Fruit fly (Drosophila melanogaster) whole organism, embryonic: ENCODE measurements around the gene Idh3g.

Source experiments
- Adf1 ChIP-seq: fragments of 200-800 bp; sonication (Bioruptor generic); IDR thresholded peaks from 2 replicates; pipeline ENCODE4 v1.3.6; 2022; ENCODE audit warnings: missing biosample characterization, missing genetic modification characterization
- Atf-2 ChIP-seq: fragments of 200-800 bp; sonication (Bioruptor generic); optimal IDR thresholded peaks from 2 replicates; lab custom pipeline; 2016; ENCODE audit warnings: missing biosample characterization, missing genetic modification characterization
- B-H1 ChIP-seq: fragments of 200-800 bp; sonication (Bioruptor generic); IDR thresholded peaks from 3 replicates; pipeline ENCODE4 v1.3.6; 2022; ENCODE audit warnings: missing biosample characterization, missing genetic modification characterization
- Bteb2 ChIP-seq: fragments of 200-800 bp; sonication (Bioruptor generic); optimal IDR thresholded peaks from 2 replicates; lab custom pipeline; 2016; ENCODE audit warnings: missing biosample characterization, missing genetic modification characterization
- CG10565 ChIP-seq: fragments of 200-800 bp; sonication (Bioruptor generic); optimal IDR thresholded peaks from 3 replicates; lab custom pipeline; 2016; ENCODE audit warnings: missing biosample characterization, mild to moderate bottlenecking, missing genetic modification characterization
- CG11456 ChIP-seq: fragments of 200-800 bp; sonication (Bioruptor generic); IDR thresholded peaks from 3 replicates; pipeline ENCODE4 v1.3.6; 2022; ENCODE audit warnings: missing biosample characterization, missing genetic modification characterization
- CG11696 ChIP-seq: fragments of 200-800 bp; sonication (Bioruptor generic); IDR thresholded peaks from 2 replicates; pipeline ENCODE4 v1.3.6; 2022; ENCODE audit warnings: missing biosample characterization, missing genetic modification characterization
- CG14710 ChIP-seq: fragments of 200-800 bp; sonication (Bioruptor generic); optimal IDR thresholded peaks from 3 replicates; lab custom pipeline; 2019; ENCODE audit warnings: missing biosample characterization, mild to moderate bottlenecking, missing genetic modification characterization, moderate library complexity
- CG14965 ChIP-seq: fragments of 200-800 bp; sonication (Bioruptor generic); optimal IDR thresholded peaks from 2 replicates; lab custom pipeline; 2016; ENCODE audit warnings: missing biosample characterization, missing genetic modification characterization, borderline replicate concordance
- CG1529 ChIP-seq: fragments of 200-800 bp; sonication (Bioruptor generic); optimal IDR thresholded peaks from 3 replicates; lab custom pipeline; 2018; ENCODE audit warnings: missing biosample characterization, missing genetic modification characterization
- CG17361 ChIP-seq: fragments of 200-800 bp; sonication (Bioruptor generic); IDR thresholded peaks from 3 replicates; pipeline ENCODE4 v1.3.6; 2022; ENCODE audit warnings: missing biosample characterization, missing genetic modification characterization
- CG18619 ChIP-seq: fragments of 200-800 bp; sonication (Bioruptor generic); optimal IDR thresholded peaks from 3 replicates; lab custom pipeline; 2017; ENCODE audit warnings: missing biosample characterization, mild to moderate bottlenecking, missing genetic modification characterization
- CG2116 ChIP-seq: fragments of 200-800 bp; sonication (Bioruptor generic); optimal IDR thresholded peaks from 3 replicates; lab custom pipeline; 2018; ENCODE audit warnings: missing biosample characterization, mild to moderate bottlenecking, missing genetic modification characterization
- CG2678 ChIP-seq: fragments of 200-800 bp; sonication (Bioruptor generic); optimal IDR thresholded peaks from 3 replicates; lab custom pipeline; 2019; ENCODE audit warnings: missing biosample characterization, mild to moderate bottlenecking, missing genetic modification characterization, moderate library complexity
- CG2889 ChIP-seq: fragments of 200-800 bp; sonication (Bioruptor generic); IDR thresholded peaks from 3 replicates; pipeline ENCODE4 v1.3.6; 2022; ENCODE audit warnings: missing biosample characterization, missing genetic modification characterization
- CG30431 ChIP-seq: fragments of 200-800 bp; sonication (Bioruptor generic); optimal IDR thresholded peaks from 2 replicates; lab custom pipeline; 2017; ENCODE audit warnings: missing biosample characterization, missing genetic modification characterization
- CG31388 ChIP-seq: fragments of 200-800 bp; sonication (Bioruptor generic); optimal IDR thresholded peaks from 2 replicates; lab custom pipeline; 2016; ENCODE audit warnings: missing biosample characterization, missing genetic modification characterization
- CG3838 ChIP-seq: fragments of 200-800 bp; sonication (Bioruptor generic); optimal IDR thresholded peaks from 3 replicates; lab custom pipeline; 2016; ENCODE audit warnings: missing biosample characterization, missing genetic modification characterization
- CG3847 ChIP-seq: fragments of 200-800 bp; sonication (Bioruptor generic); IDR thresholded peaks from 2 replicates; pipeline ENCODE4 v1.3.6; 2022; ENCODE audit warnings: missing biosample characterization, missing genetic modification characterization
- CG4707 ChIP-seq: fragments of 200-800 bp; sonication (Bioruptor generic); optimal IDR thresholded peaks from 2 replicates; lab custom pipeline; 2018; ENCODE audit warnings: missing biosample characterization, mild to moderate bottlenecking, missing genetic modification characterization, moderate library complexity
- CG4820 ChIP-seq: fragments of 200-800 bp; sonication (Bioruptor generic); optimal IDR thresholded peaks from 3 replicates; lab custom pipeline; 2016; ENCODE audit warnings: missing biosample characterization, missing genetic modification characterization
- E2f2 ChIP-seq: fragments of 200-800 bp; sonication (Bioruptor generic); IDR thresholded peaks from 2 replicates; pipeline ENCODE4 v1.3.6; 2022; ENCODE audit warnings: missing biosample characterization, missing genetic modification characterization
- GATAe ChIP-seq: fragments of 200-800 bp; sonication (Bioruptor generic); conservative IDR thresholded peaks from 2 replicates; pipeline ENCODE4 v1.3.6; 2022; ENCODE audit warnings: missing biosample characterization, missing genetic modification characterization
- H15 ChIP-seq: fragments of 200-800 bp; sonication (Bioruptor generic); IDR thresholded peaks from 3 replicates; pipeline ENCODE4 v1.3.6; 2022; ENCODE audit warnings: missing biosample characterization, missing genetic modification characterization
- MBD-R2 ChIP-seq: fragments of 200-800 bp; sonication (Bioruptor generic); IDR thresholded peaks from 2 replicates; pipeline ENCODE4 v1.3.6; 2022; ENCODE audit warnings: missing biosample characterization, missing genetic modification characterization
- Ravus ChIP-seq: fragments of 200-800 bp; sonication (Bioruptor generic); IDR thresholded peaks from 2 replicates; pipeline ENCODE4 v1.3.6; 2022; ENCODE audit warnings: missing biosample characterization, missing genetic modification characterization
- Sry-β ChIP-seq: fragments of 200-800 bp; sonication (Bioruptor generic); optimal IDR thresholded peaks from 2 replicates; lab custom pipeline; 2018; ENCODE audit warnings: missing biosample characterization, mild to moderate bottlenecking, missing genetic modification characterization, moderate library complexity
- al ChIP-seq: fragments of 200-800 bp; sonication (Bioruptor generic); IDR thresholded peaks from 2 replicates; pipeline ENCODE4 v1.3.6; 2022; ENCODE audit warnings: missing biosample characterization, missing genetic modification characterization
- ato ChIP-seq: fragments of 200-800 bp; sonication (Bioruptor generic); IDR thresholded peaks from 2 replicates; pipeline ENCODE4 v1.3.6; 2022; ENCODE audit warnings: missing biosample characterization, missing genetic modification characterization; ENCODE audit not compliant: partially characterized antibody
- az2 ChIP-seq: fragments of 200-800 bp; sonication (Bioruptor generic); optimal IDR thresholded peaks from 3 replicates; lab custom pipeline; 2016; ENCODE audit warnings: missing biosample characterization, missing genetic modification characterization
- bcd ChIP-seq: fragments of 200-800 bp; sonication (Bioruptor generic); optimal IDR thresholded peaks from 2 replicates; lab custom pipeline; 2017; ENCODE audit warnings: missing biosample characterization, mild to moderate bottlenecking, missing genetic modification characterization
- cad ChIP-seq: fragments of >200 bp; optimal IDR thresholded peaks from 2 replicates; lab custom pipeline; 2017; ENCODE audit warnings: missing biosample characterization, missing genetic modification characterization
- caup ChIP-seq: fragments of 200-800 bp; sonication (Bioruptor generic); optimal IDR thresholded peaks from 3 replicates; lab custom pipeline; 2017; ENCODE audit warnings: missing biosample characterization, mild to moderate bottlenecking, missing genetic modification characterization, moderate library complexity; ENCODE audit not compliant: severe bottlenecking
- chm ChIP-seq: fragments of 200-800 bp; sonication (Bioruptor generic); IDR thresholded peaks from 2 replicates; pipeline ENCODE4 v1.3.6; 2022; ENCODE audit warnings: missing biosample characterization, missing genetic modification characterization
- croc ChIP-seq: fragments of 200-800 bp; sonication (Bioruptor generic); conservative IDR thresholded peaks from 3 replicates; pipeline ENCODE4 v1.3.6; 2022; ENCODE audit warnings: missing biosample characterization, missing genetic modification characterization
- da ChIP-seq: fragments of 200-800 bp; sonication (Bioruptor generic); optimal IDR thresholded peaks from 2 replicates; lab custom pipeline; 2016; ENCODE audit warnings: missing biosample characterization, missing genetic modification characterization
- danr ChIP-seq: fragments of 200-800 bp; sonication (Bioruptor generic); IDR thresholded peaks from 2 replicates; pipeline ENCODE4 v1.3.6; 2022; ENCODE audit warnings: missing biosample characterization, missing genetic modification characterization
- dati ChIP-seq: fragments of 200-800 bp; sonication (Bioruptor generic); IDR thresholded peaks from 2 replicates; pipeline ENCODE4 v1.3.6; 2022; ENCODE audit warnings: missing biosample characterization, missing genetic modification characterization
- dysf ChIP-seq: fragments of 200-800 bp; sonication (Bioruptor generic); IDR thresholded peaks from 3 replicates; pipeline ENCODE4 v1.3.6; 2022; ENCODE audit warnings: missing biosample characterization, missing genetic modification characterization
- ems ChIP-seq: fragments of 200-800 bp; sonication (Bioruptor generic); optimal IDR thresholded peaks from 3 replicates; lab custom pipeline; 2016; ENCODE audit warnings: missing biosample characterization, missing genetic modification characterization
- fru ChIP-seq: fragments of >200 bp; optimal IDR thresholded peaks from 2 replicates; lab custom pipeline; 2017
- lmd ChIP-seq: fragments of 200-800 bp; sonication (Bioruptor generic); IDR thresholded peaks from 2 replicates; pipeline ENCODE4 v1.3.6; 2022; ENCODE audit warnings: missing biosample characterization, missing genetic modification characterization
- nerfin-2 ChIP-seq: fragments of 200-800 bp; sonication (Bioruptor generic); IDR thresholded peaks from 2 replicates; pipeline ENCODE4 v1.3.6; 2022; ENCODE audit warnings: missing biosample characterization, missing genetic modification characterization; ENCODE audit not compliant: partially characterized antibody
- ro ChIP-seq: fragments of 200-800 bp; sonication (Bioruptor generic); IDR thresholded peaks from 2 replicates; pipeline ENCODE4 v1.3.6; 2022; ENCODE audit warnings: missing biosample characterization, missing genetic modification characterization
- scrt ChIP-seq: fragments of 200-800 bp; sonication (Bioruptor generic); optimal IDR thresholded peaks from 2 replicates; lab custom pipeline; 2018; ENCODE audit warnings: missing biosample characterization, mild to moderate bottlenecking, missing genetic modification characterization, moderate library complexity
- sd ChIP-seq: fragments of 200-800 bp; sonication (Bioruptor generic); optimal IDR thresholded peaks from 3 replicates; lab custom pipeline; 2018; ENCODE audit warnings: missing biosample characterization, mild to moderate bottlenecking, missing genetic modification characterization, moderate library complexity
- sens-2 ChIP-seq: fragments of 200-800 bp; sonication (Bioruptor generic); IDR thresholded peaks from 2 replicates; pipeline ENCODE4 v1.3.6; 2022; ENCODE audit warnings: missing biosample characterization, missing genetic modification characterization
- sima ChIP-seq: fragments of 200-800 bp; sonication (Bioruptor generic); optimal IDR thresholded peaks from 2 replicates; lab custom pipeline; 2016; ENCODE audit warnings: missing biosample characterization, missing genetic modification characterization
- tin ChIP-seq: fragments of 200-800 bp; sonication (Bioruptor generic); optimal IDR thresholded peaks from 3 replicates; lab custom pipeline; 2016; ENCODE audit warnings: missing biosample characterization, missing genetic modification characterization
- unc-4 ChIP-seq: fragments of 200-800 bp; sonication (Bioruptor generic); IDR thresholded peaks from 2 replicates; pipeline ENCODE4 v1.3.6; 2022; ENCODE audit warnings: missing biosample characterization, missing genetic modification characterization; ENCODE audit not compliant: partially characterized antibody
- usp ChIP-seq: fragments of >200 bp; optimal IDR thresholded peaks from 2 replicates; lab custom pipeline; 2017; ENCODE audit warnings: missing biosample characterization, missing genetic modification characterization
- vfl ChIP-seq: fragments of 200-800 bp; sonication (Bioruptor generic); optimal IDR thresholded peaks from 2 replicates; lab custom pipeline; 2016; ENCODE audit warnings: missing biosample characterization, missing genetic modification characterization
- wek ChIP-seq: fragments of 200-800 bp; sonication (Bioruptor generic); optimal IDR thresholded peaks from 3 replicates; lab custom pipeline; 2018; ENCODE audit warnings: missing biosample characterization, mild to moderate bottlenecking, missing genetic modification characterization, moderate library complexity

Gene Idh3g

dm6 chr3R:25640463-25640862 lies 40.2 kb upstream of the Idh3g start (continued):
- TF ChIP-seq CG14965 (GFP tag; lab: Kevin White, UChicago) (no peak), wek (GFP tag; lab: Kevin White, UChicago) (no peak), sima (no peak), Sry-β (GFP tag; lab: Kevin White, UChicago) (no peak), CG4707 (GFP tag; lab: Kevin White, UChicago) (no peak), az2 (GFP tag; lab: Kevin White, UChicago) (peak; percentile 55), CG18619 (peak; percentile 33), danr (no peak), CG14710 (tag; lab: Kevin White, UChicago) (peak; percentile 60), ems (GFP tag; lab: Kevin White, UChicago) (no peak), Atf-2 (GFP tag; lab: Kevin White, UChicago) (no peak), sd (no peak), caup (GFP tag; lab: Kevin White, UChicago) (peak; percentile 0), Ravus (GFP tag; lab: Robert Waterston, UW) (peak; percentile 1; the same call in 1 of the 2 replicates), scrt (GFP tag; lab: Kevin White, UChicago) (no peak), ato (no peak), MBD-R2 (GFP tag; lab: Robert Waterston, UW) (no peak), da (GFP tag; lab: Kevin White, UChicago) (no peak), B-H1 (no peak; the same call in 2 of the 3 replicates), CG17361 (peak; percentile 56), lmd (GFP tag; lab: Robert Waterston, UW) (peak; percentile 51), chm (GFP tag; lab: Robert Waterston, UW) (peak; percentile 49; the same call in 1 of the 2 replicates), tin (GFP tag; lab: Kevin White, UChicago) (peak; percentile 35), ro (GFP tag; lab: Robert Waterston, UW) (no peak), CG2116 (no peak), GATAe (GFP tag; lab: Robert Waterston, UW) (no peak), usp (GFP tag; lab: Kevin White, UChicago) (no peak), unc-4 (no peak), CG2889 (peak; percentile 57; the same call in 1 of the 3 replicates), sens-2 (GFP tag; lab: Robert Waterston, UW) (0 out of 2 replicates have a peak, but pooled peaks have one; percentile 32), dati (GFP tag; lab: Robert Waterston, UW) (no peak), croc (0 out of 3 replicates have a peak, but pooled peaks have one; percentile 33), dysf (GFP tag; lab: Robert Waterston, UW) (peak; percentile 60; the same call in 1 of the 3 replicates), CG31388 (no peak), CG11696 (no peak), nerfin-2 (no peak), cad (GFP tag; lab: Kevin White, UChicago) (no peak), CG30431 (GFP tag; lab: Kevin White, UChicago) (peak; percentile 22), E2f2 (GFP tag; lab: Robert Waterston, UW) (no peak), bcd (GFP tag; lab: Kevin White, UChicago) (peak; percentile 27), CG3847 (GFP tag; lab: Robert Waterston, UW) (no peak), CG11456 (GFP tag; lab: Robert Waterston, UW) (no peak), CG1529 (GFP tag; lab: Kevin White, UChicago) (no peak), Bteb2 (GFP tag; lab: Kevin White, UChicago) (no peak), Adf1 (GFP tag; lab: Robert Waterston, UW) (no peak), CG3838 (GFP tag; lab: Kevin White, UChicago) (no peak), H15 (GFP tag; lab: Robert Waterston, UW) (0 out of 3 replicates have a peak, but pooled peaks have one; percentile 35), CG4820 (peak; percentile 62), al (GFP tag; lab: Robert Waterston, UW) (no peak), CG2678 (peak; percentile 62), fru (no peak), CG10565 (GFP tag; lab: Kevin White, UChicago) (no peak), vfl (GFP tag; lab: Kevin White, UChicago) (no peak)
